Worm (Caenorhabditis elegans) whole organism, midembryonic: ENCODE results near the gene zhp-4.

Experiments
- T22C8.4 ChIP-seq: fragments of 200-800 bp; sonication (Bioruptor generic); IDR thresholded peaks from 2 replicates; pipeline ENCODE4 v1.3.6; 2022; ENCODE audit warnings: missing genetic modification characterization, missing compliant biosample characterization
- cog-1 ChIP-seq: sonication (generic microtip); optimal IDR thresholded peaks from 2 replicates; lab custom pipeline; 2016; ENCODE audit warnings: missing genetic modification characterization, missing compliant biosample characterization
- flt-1 ChIP-seq: fragments of 200-800 bp; sonication (Bioruptor generic); IDR thresholded peaks from 2 replicates; pipeline ENCODE4 v1.3.6; 2022; ENCODE audit warnings: missing genetic modification characterization, missing compliant biosample characterization
- klf-2 ChIP-seq: fragments of 200-800 bp; sonication (Bioruptor generic); conservative IDR thresholded peaks from 2 replicates; pipeline ENCODE4 v1.3.6; 2022; ENCODE audit warnings: missing genetic modification reagents, missing genetic modification characterization, missing compliant biosample characterization
- med-1 ChIP-seq: sonication (generic microtip); optimal IDR thresholded peaks from 2 replicates; lab custom pipeline; 2017; ENCODE audit warnings: missing genetic modification characterization, mild to moderate bottlenecking, missing compliant biosample characterization, antibody characterized with exemption, missing genetic modification reagents; ENCODE audit not compliant: insufficient read depth
- ref-1 ChIP-seq: fragments of 200-800 bp; sonication (Bioruptor generic); conservative IDR thresholded peaks from 2 replicates; pipeline ENCODE4 v1.3.6; 2022; ENCODE audit warnings: missing genetic modification reagents, missing genetic modification characterization, missing compliant biosample characterization
- tab-1 ChIP-seq: fragments of 200-800 bp; sonication (Bioruptor generic); IDR thresholded peaks from 2 replicates; pipeline ENCODE4 v1.3.6; 2022; ENCODE audit warnings: missing genetic modification characterization, missing compliant biosample characterization
- ztf-23 ChIP-seq: fragments of 200-800 bp; sonication (Bioruptor generic); IDR thresholded peaks from 2 replicates; pipeline ENCODE4 v1.3.6; 2022; ENCODE audit warnings: missing genetic modification reagents, missing genetic modification characterization, missing compliant biosample characterization
- ztf-29 ChIP-seq: fragments of 200-800 bp; sonication (Bioruptor generic); IDR thresholded peaks from 2 replicates; pipeline ENCODE4 v1.3.6; 2022; ENCODE audit warnings: missing genetic modification reagents, missing genetic modification characterization, missing compliant biosample characterization

The zhp-4 gene

ce11 chrV:19125253-19125652, 23.7 kb upstream of the zhp-4 start:
- TF ChIP-seq cog-1 (tag; lab: Kevin White, UChicago) = no peak

ce11 chrV:19124586-19124985, 23.0 kb upstream of the zhp-4 start, which contains the start of gene bed-1:
TSS of gene bed-1 (minus strand) at chrV:19124922.
- TF ChIP-seq ztf-29 (no peak), ref-1 (GFP tag; lab: Robert Waterston, UW) (no peak), cog-1 (tag; lab: Kevin White, UChicago) (no peak), ztf-23 (GFP tag; lab: Robert Waterston, UW) (no peak), T22C8.4 (GFP tag; lab: Robert Waterston, UW) (no peak), klf-2 (no peak), flt-1 (GFP tag; lab: Robert Waterston, UW) (no peak), tab-1 (GFP tag; lab: Robert Waterston, UW) (no peak), med-1 (GFP tag; lab: Kevin White, UChicago) (no peak)

ce11 chrV:19120743-19121642, 19.4 kb upstream of the zhp-4 start:
- 0 out of 2 replicates have a peak, but pooled peaks have one; percentile 12 for TF ChIP-seq flt-1 (GFP tag; lab: Robert Waterston, UW)
- TF ChIP-seq T22C8.4 (GFP tag; lab: Robert Waterston, UW) = peak; percentile 84
- no peak for TF ChIP-seq klf-2
- no peak for TF ChIP-seq ztf-29
- TF ChIP-seq cog-1 (tag; lab: Kevin White, UChicago) = no peak

- no peak for TF ChIP-seq med-1 (GFP tag; lab: Kevin White, UChicago)
- no peak for TF ChIP-seq cog-1 (tag; lab: Kevin White, UChicago)
- no peak for TF ChIP-seq ztf-29
- no peak for TF ChIP-seq flt-1 (GFP tag; lab: Robert Waterston, UW)
- no peak for TF ChIP-seq tab-1 (GFP tag; lab: Robert Waterston, UW)
- TF ChIP-seq T22C8.4 (GFP tag; lab: Robert Waterston, UW) = peak; percentile 43; the same call in 1 of the 2 replicates
- TF ChIP-seq klf-2 = no peak
These were observed 17.7 kb upstream of the zhp-4 start, which contains the start of gene Y39B6A.13 for ce11 chrV:19119260-19119659. TSS of gene Y39B6A.13 (minus strand) at chrV:19119425.

ce11 chrV:19118312-19118711, 16.7 kb upstream of the zhp-4 start, which contains the start of gene pro-3:
TSS of gene pro-3 (minus strand) at chrV:19118412.
- TF ChIP-seq klf-2 = no peak
- no peak for TF ChIP-seq ztf-23 (GFP tag; lab: Robert Waterston, UW)
- no peak for TF ChIP-seq tab-1 (GFP tag; lab: Robert Waterston, UW)
- TF ChIP-seq med-1 (GFP tag; lab: Kevin White, UChicago) = no peak
- TF ChIP-seq flt-1 (GFP tag; lab: Robert Waterston, UW) = no peak
- TF ChIP-seq ref-1 (GFP tag; lab: Robert Waterston, UW) = no peak
- TF ChIP-seq T22C8.4 (GFP tag; lab: Robert Waterston, UW) = no peak
- no peak for TF ChIP-seq cog-1 (tag; lab: Kevin White, UChicago)
- TF ChIP-seq ztf-29 = no peak

- TF ChIP-seq med-1 (GFP tag; lab: Kevin White, UChicago) = no peak
- TF ChIP-seq tab-1 (GFP tag; lab: Robert Waterston, UW) = no peak
- no peak for TF ChIP-seq cog-1 (tag; lab: Kevin White, UChicago)
- TF ChIP-seq T22C8.4 (GFP tag; lab: Robert Waterston, UW) = peak; percentile 89
- no peak for TF ChIP-seq ztf-29
These were observed 15.3 kb upstream of the zhp-4 start for ce11 chrV:19116872-19117372.

ce11 chrV:19113639-19114038, 12.1 kb upstream of the zhp-4 start:
- peak; percentile 99 for TF ChIP-seq T22C8.4 (GFP tag; lab: Robert Waterston, UW)

- peak; percentile 93 for TF ChIP-seq T22C8.4 (GFP tag; lab: Robert Waterston, UW)
These were observed 11.0 kb upstream of the zhp-4 start for ce11 chrV:19112590-19112989.

ce11 chrV:19107065-19107464, 5.5 kb upstream of the zhp-4 start:
- TF ChIP-seq ztf-23 (GFP tag; lab: Robert Waterston, UW) (no peak), klf-2 (no peak), T22C8.4 (GFP tag; lab: Robert Waterston, UW) (peak; percentile 86), med-1 (GFP tag; lab: Kevin White, UChicago) (no peak), flt-1 (GFP tag; lab: Robert Waterston, UW) (no peak)

- TF ChIP-seq T22C8.4 (GFP tag; lab: Robert Waterston, UW) = peak; percentile 88
These were observed 923 bp downstream of the zhp-4 start for ce11 chrV:19100663-19101062.

- peak; percentile 98 for TF ChIP-seq T22C8.4 (GFP tag; lab: Robert Waterston, UW)
These were observed 1.4 kb downstream of the zhp-4 start for ce11 chrV:19100139-19100538.
